Worm (Caenorhabditis elegans) whole organism, young adult: ENCODE results near the gene bath-45.

ENCODE experiments used
- bed-1 ChIP-seq: fragments of 200-800 bp; sonication (Bioruptor generic); IDR thresholded peaks from 2 replicates; pipeline ENCODE4 v1.3.6; 2022; ENCODE audit warnings: missing genetic modification reagents, missing genetic modification characterization, missing compliant biosample characterization
- lsl-1 ChIP-seq: fragments of 200-800 bp; sonication (Bioruptor generic); optimal IDR thresholded peaks from 2 replicates; lab custom pipeline; 2018; ENCODE audit warnings: mild to moderate bottlenecking, missing genetic modification characterization, moderate library complexity, missing compliant biosample characterization
- rpc-1 ChIP-seq, 2 experiments: fragments of 150-350 bp in 1 of 2; sonication (generic microtip) in 1 of 2; optimal IDR thresholded peaks; 2 replicates each; lab custom pipeline; 2014 to 2018; ENCODE audit warnings: missing biosample characterization in 1 of 2, missing genetic modification characterization in 1 of 2, missing genetic modification reagents in 1 of 2, missing genotype in 1 of 2
- snpc-1.1 ChIP-seq: sonication (generic microtip); optimal IDR thresholded peaks from 2 replicates; lab custom pipeline; 2017; ENCODE audit warnings: missing genetic modification characterization, mild to moderate bottlenecking, missing compliant biosample characterization, antibody characterized with exemption, moderate library complexity, missing genotype, missing genetic modification reagents; ENCODE audit not compliant: insufficient read depth
- snpc-3.4 ChIP-seq: sonication (generic microtip); optimal IDR thresholded peaks from 2 replicates; lab custom pipeline; 2017; ENCODE audit warnings: missing genetic modification characterization, mild to moderate bottlenecking, missing compliant biosample characterization, antibody characterized with exemption, moderate library complexity, missing genotype, missing genetic modification reagents
- unc-130 ChIP-seq: sonication (generic microtip); optimal IDR thresholded peaks from 2 replicates; lab custom pipeline; 2016; ENCODE audit warnings: missing genetic modification reagents, missing genetic modification characterization, missing compliant biosample characterization
- ztf-25 ChIP-seq: fragments of 200-800 bp; sonication (Bioruptor generic); IDR thresholded peaks from 2 replicates; pipeline ENCODE4 v1.3.6; 2022; ENCODE audit warnings: missing genetic modification reagents, missing genetic modification characterization, missing compliant biosample characterization

ce11 chrII:13170696-13171095 is 47.9 kb downstream of the bath-45 start:
- no peak for TF ChIP-seq unc-130
- TF ChIP-seq ztf-25: no peak
- TF ChIP-seq rpc-1 (optimal IDR thresholded peaks at IDR 0.05; lab: Kevin White, UChicago): no peak
- no peak for TF ChIP-seq rpc-1 (tag; optimal IDR thresholded peaks at IDR 0.05; lab: Kevin White, UChicago)
- TF ChIP-seq lsl-1 (GFP tag; lab: Kevin White, UChicago): no peak
- no peak for TF ChIP-seq snpc-1.1 (tag; lab: Kevin White, UChicago)
- no peak for TF ChIP-seq bed-1
- no peak for TF ChIP-seq snpc-3.4 (tag; lab: Kevin White, UChicago)
